Worm (Caenorhabditis elegans): Measurements from ENCODE around the gene F47B10.3.

Gene F47B10.3

DNA sequence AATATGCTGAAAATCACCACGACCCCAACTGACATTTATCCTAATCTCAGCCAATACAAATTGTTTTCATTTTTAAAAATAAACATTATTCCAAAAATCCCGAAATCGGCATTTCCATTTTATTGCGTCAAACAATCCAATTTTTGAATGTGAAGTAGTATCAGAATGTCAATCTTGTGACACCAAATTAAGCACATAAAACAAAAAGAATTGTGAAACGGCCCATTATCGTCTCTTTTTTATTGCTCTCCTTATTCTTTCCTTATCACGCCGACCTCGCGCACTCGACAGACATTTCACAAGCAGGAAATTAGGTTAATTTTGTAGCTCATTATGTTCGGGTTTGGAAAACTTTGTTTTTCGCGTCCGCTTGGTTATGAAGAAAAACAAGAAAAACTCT is 11.5 kb upstream of the F47B10.3 start, which contains the start of gene T21E8.4:
T21E8.4 (plus strand) TSS at position 301 of the 400 bp plus-strand sequence.
- TF ChIP-seq dao-5 (tag; optimal IDR thresholded peaks at IDR 0.05) (no peak), W03F9.2 (tag; optimal IDR thresholded peaks at IDR 0.05) (no peak), him-1 (tag; optimal IDR thresholded peaks at IDR 0.05) (no peak)

DNA sequence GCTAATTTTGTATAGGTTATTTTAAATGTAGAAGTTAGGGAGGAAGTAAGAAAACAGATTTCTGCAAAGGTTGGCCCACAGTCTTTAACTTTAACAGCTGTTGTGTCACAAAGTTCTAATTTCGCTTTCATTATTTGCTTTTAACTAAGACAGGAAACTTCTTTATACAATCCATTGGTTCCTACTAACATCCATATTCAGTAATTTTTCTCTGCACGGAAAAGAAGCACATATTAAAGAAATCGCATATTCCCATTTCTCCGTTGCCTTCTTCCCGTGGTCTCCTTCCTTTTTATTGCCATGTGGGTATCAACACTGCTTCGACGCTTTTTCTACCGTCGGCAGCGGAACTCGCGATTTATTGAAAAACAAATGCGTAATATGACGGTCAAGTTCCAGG is 10.0 kb upstream of the F47B10.3 start, which contains the start of gene T21E8.6:
T21E8.6 (plus strand) TSS at position 301 of the 400 bp plus-strand sequence.
- TF ChIP-seq him-1 (tag; optimal IDR thresholded peaks at IDR 0.05): no peak
- TF ChIP-seq dao-5 (tag; optimal IDR thresholded peaks at IDR 0.05): no peak
- TF ChIP-seq W03F9.2 (tag; optimal IDR thresholded peaks at IDR 0.05): no peak

DNA sequence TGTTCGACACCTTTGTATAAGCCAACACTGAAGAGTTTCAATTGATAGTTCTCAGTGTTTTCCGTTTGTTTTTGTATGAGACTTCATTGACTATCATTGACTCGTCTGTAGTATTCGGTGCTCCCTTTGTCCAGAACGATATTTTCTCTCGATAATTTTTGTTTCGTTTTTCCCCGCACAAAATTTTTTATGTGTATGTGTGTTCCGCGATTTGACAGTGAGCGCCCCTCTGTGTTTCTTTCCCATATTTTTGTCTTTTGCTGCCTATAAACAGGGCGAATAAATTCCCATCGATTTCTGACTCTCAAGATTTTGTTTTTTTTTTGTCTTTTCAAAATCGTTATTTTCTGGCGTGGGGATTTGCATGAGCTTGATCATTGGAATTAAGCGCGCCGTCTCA is 8.8 kb upstream of the F47B10.3 start, which contains the start of gene T21E8.7:
T21E8.7 (plus strand) TSS at position 301 of the 400 bp plus-strand sequence.
- TF ChIP-seq him-1 (tag; optimal IDR thresholded peaks at IDR 0.05) (no peak), W03F9.2 (tag; optimal IDR thresholded peaks at IDR 0.05) (no peak)

DNA sequence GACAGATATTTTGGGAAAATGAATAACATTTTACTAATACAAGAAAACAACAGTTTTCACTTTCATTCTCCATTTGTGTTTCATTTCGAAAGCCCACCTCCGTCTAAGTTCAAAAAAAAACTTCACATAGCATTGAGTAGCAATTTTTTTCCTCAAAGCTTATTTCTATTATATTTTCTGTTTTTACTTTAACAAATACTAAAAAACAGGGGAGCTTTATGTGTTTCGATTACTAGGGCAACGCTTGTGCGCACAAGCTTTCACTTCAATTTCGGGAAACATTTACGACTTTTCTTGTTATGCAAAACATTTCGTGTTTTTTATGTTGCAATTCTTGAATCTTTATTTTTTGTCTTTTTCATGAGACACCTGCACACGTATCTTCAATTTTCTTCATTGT is 6.1 kb upstream of the F47B10.3 start, which contains the start of gene T21E8.5:
T21E8.5 (plus strand) TSS at position 301 of the 400 bp plus-strand sequence.
- TF ChIP-seq W03F9.2 (tag; optimal IDR thresholded peaks at IDR 0.05) (no peak), dao-5 (tag; optimal IDR thresholded peaks at IDR 0.05) (no peak), him-1 (tag; optimal IDR thresholded peaks at IDR 0.05) (no peak)

DNA sequence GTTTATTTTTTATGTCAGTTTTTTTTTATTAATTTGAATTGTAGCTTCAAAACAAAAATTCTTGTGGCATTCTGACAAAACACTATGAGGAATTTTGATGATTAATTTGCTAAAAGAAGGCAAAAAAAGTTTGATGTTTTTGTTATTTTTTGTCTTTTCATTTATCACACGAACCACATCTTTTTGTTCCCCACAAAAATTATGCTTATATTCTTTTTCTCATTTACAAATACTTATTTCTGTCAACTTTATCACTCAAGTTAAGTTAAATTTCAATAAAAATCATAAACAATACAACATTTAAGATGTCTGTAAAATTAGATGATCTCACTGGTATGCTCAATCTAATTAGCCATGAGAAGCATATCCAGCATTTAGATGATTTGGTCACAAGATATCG is 3.8 kb upstream of the F47B10.3 start, which contains the start of gene F47B10.6:
F47B10.6 (plus strand) TSS at position 301 of the 400 bp plus-strand sequence.
- TF ChIP-seq W03F9.2 (tag; optimal IDR thresholded peaks at IDR 0.05): no peak
- no peak for TF ChIP-seq him-1 (tag; optimal IDR thresholded peaks at IDR 0.05)
- TF ChIP-seq dao-5 (tag; optimal IDR thresholded peaks at IDR 0.05): no peak

DNA sequence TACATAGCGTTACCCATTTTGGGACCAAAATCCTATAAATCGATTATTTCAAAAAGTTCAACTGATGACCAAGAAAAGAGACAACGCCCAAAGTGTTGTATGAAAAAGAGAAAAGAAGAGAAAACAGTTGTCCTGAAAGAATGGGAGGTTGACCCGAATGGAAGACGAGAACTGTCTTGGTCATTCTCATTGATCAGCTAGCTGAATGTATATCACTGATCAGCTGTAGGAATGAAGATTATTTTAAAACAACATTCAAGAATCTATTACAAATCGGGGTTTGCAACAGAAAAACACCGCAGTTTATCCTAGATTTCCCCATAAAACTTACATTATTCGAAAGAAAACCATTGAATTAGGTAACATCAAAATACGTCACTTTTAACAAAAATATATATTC is 1.5 kb upstream of the F47B10.3 start, which contains the start of gene F47B10.5:
F47B10.5 (minus strand) TSS at position 101 of the 400 bp plus-strand sequence.
- no peak for TF ChIP-seq him-1 (tag; optimal IDR thresholded peaks at IDR 0.05)
- TF ChIP-seq W03F9.2 (tag; optimal IDR thresholded peaks at IDR 0.05): no peak
- TF ChIP-seq dao-5 (tag; optimal IDR thresholded peaks at IDR 0.05): no peak

DNA sequence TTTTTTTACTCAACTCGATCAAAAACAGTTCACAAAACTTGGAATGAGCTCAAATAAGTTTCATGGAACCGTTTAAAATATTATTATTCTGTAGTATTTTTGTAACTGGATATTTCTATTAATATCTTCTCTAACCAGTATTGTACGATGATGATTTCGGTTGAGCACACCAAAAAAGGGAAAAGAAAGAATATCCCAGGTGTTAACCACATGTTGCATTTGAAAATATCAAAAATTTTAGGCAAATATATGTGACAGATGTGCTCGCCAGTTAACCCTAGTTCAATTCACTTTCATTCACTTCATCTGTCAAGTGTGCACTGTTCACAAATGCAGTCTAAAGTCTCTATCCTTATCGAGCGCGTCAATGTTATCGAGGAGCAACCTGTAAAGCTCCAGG is 1.0 kb upstream of the F47B10.3 start, which contains the start of gene F47B10.4:
F47B10.4 (plus strand) TSS at position 301 of the 400 bp plus-strand sequence.
- TF ChIP-seq him-1 (tag; optimal IDR thresholded peaks at IDR 0.05): no peak
- TF ChIP-seq W03F9.2 (tag; optimal IDR thresholded peaks at IDR 0.05): no peak
- no peak for TF ChIP-seq dao-5 (tag; optimal IDR thresholded peaks at IDR 0.05)

DNA sequence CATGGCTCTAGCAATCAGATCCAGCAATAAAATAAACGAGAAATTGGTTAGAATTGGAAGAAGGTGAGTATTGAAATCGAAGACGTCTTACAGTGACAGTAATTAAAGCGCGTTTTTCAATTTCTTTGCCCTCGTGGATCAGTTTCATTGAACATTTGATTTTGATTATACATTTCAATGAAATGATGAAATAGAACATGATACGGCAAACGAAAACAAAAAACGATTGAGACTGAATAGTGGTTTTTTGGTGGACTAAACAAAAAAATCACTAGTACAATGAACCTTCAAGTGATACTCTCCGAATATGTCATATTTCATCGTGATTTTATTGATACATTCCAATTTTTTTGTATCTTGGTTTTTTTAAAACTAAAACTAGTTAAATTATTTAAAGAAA is 4.5 kb downstream of the F47B10.3 start, which contains the start of gene haly-1:
haly-1 (minus strand) TSS at position 101 of the 400 bp plus-strand sequence.
- no peak for TF ChIP-seq dao-5 (tag; optimal IDR thresholded peaks at IDR 0.05)

DNA sequence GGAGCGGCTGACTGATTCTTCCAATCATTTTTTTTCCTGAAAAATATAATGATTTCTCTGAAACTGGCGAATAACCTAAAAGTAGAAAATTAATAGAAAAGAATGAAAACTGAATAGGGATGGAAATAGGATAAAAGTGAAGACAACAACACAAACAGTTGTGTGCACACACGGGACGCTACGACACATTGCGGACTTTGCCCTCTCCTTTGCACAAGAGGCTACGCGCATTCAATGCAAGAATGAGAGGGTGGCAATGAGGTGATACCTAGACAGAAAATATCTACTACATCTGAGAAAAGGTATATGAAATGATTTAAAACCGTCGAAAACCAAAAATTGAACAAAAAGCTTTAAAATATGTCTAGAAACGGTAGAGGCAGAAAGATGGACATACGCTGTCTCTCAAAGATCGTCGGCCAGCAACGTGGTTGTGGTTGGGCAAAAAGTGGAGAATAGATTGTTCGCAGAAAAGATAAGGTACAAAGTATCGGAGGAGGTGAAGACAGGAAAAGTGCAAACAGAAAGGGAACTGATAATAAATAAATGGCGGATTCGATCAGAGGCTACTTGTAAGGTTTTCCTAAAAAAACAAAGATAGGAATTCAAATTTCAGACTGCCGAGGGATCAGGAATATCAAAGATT is 8.2 kb downstream of the F47B10.3 start, which contains the start of gene suca-1:
suca-1 (minus strand) TSS at position 36 of the 646 bp plus-strand sequence.
- TF ChIP-seq W03F9.2 (tag; optimal IDR thresholded peaks at IDR 0.05): no peak
- TF ChIP-seq dao-5 (tag; optimal IDR thresholded peaks at IDR 0.05): no peak
- no peak for TF ChIP-seq him-1 (tag; optimal IDR thresholded peaks at IDR 0.05)

DNA sequence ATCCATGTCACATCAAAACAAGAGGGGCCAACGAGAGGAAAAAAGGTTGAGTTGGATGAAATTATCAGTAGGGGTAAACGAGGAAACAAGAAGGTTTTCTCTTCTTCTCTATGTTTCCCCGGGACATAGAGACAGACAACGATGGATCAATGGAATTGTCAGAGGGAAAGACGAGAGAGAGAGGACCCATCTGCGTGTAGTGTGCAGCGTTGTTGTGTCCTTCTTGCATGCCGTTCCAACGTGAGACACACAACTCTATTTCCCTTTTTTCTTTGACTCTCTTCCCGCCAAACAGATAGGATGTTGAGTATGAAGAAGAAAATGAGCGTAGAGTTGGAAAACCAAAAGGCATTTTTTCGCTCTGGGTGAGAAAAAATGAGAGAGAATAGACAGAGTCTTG is 9.0 kb downstream of the F47B10.3 start:
- no peak for TF ChIP-seq dao-5 (tag; optimal IDR thresholded peaks at IDR 0.05)
- TF ChIP-seq W03F9.2 (tag; optimal IDR thresholded peaks at IDR 0.05): no peak
- no peak for TF ChIP-seq him-1 (tag; optimal IDR thresholded peaks at IDR 0.05)

DNA sequence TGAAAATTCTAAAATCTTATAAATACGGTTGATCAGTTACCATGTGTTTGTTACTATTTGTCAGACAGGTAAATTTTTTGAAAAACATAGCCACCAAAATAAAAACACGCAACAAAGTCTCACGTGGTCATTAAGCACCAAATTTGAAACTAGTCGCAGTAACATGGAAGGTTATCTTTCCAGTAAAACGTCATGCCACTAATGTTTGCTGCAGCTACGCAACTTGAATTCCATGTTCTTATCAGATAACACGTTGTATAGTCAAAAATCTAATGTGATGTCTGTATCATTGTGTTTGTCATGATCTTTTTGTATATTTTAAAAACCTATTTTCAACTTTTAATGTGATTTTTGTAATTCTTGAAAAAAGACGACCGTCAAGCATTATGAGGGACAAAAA is 9.8 kb downstream of the F47B10.3 start:
- no peak for TF ChIP-seq dao-5 (tag; optimal IDR thresholded peaks at IDR 0.05)
- no peak for TF ChIP-seq W03F9.2 (tag; optimal IDR thresholded peaks at IDR 0.05)
- no peak for TF ChIP-seq him-1 (tag; optimal IDR thresholded peaks at IDR 0.05)

DNA sequence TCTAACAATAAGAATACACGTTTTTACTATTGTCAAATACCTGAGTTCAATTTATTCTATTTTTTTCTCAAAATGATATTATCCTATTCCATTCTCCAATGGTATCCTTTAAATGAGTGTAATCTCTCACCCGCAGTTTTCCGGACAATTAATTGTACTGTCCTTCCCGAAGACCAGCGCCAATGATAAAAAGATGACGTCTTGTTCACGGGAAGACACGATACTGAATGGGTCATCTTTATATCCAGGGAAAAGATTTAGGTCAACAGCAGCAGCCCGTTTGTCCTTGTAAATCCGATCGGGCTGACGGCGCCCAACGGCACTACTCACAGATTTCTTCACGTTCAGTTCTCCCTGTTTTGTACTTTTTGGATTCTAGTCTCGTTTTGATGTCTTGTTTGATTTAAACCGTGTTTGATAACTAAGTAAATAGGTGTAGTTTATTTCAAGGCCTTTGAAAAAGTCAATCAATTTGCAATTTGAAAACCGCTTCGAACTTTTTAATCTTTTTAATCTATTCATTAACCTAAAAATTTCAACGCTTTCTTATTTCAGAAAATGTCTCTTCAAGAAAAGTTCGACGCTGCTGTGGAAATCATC is 10.8 kb downstream of the F47B10.3 start, which contains the start of gene acbp-3:
acbp-3 (plus strand) TSS at position 550 of the 600 bp plus-strand sequence.
- TF ChIP-seq him-1 (tag; optimal IDR thresholded peaks at IDR 0.05) (no peak), W03F9.2 (tag; optimal IDR thresholded peaks at IDR 0.05) (no peak), dao-5 (tag; optimal IDR thresholded peaks at IDR 0.05) (no peak)

DNA sequence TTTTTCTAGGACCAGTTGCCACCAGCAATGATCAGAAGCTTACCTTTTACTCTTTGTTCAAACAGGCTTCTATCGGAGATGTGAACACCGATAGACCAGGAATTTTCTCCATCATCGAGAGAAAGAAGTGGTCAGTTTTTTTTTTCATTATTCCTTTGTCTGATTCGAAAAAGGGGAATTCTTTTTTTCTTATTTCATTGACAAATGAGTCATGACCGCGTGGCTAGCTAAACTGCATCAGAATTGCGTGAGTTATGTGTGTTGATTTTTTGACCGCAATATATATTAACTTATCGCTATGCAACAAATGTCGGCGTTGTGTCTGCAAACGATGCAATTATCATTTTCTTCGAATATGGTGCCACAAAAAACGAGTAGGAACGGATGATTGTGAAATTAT is 11.4 kb downstream of the F47B10.3 start:
- no peak for TF ChIP-seq W03F9.2 (tag; optimal IDR thresholded peaks at IDR 0.05)
- no peak for TF ChIP-seq him-1 (tag; optimal IDR thresholded peaks at IDR 0.05)
- no peak for TF ChIP-seq dao-5 (tag; optimal IDR thresholded peaks at IDR 0.05)

DNA sequence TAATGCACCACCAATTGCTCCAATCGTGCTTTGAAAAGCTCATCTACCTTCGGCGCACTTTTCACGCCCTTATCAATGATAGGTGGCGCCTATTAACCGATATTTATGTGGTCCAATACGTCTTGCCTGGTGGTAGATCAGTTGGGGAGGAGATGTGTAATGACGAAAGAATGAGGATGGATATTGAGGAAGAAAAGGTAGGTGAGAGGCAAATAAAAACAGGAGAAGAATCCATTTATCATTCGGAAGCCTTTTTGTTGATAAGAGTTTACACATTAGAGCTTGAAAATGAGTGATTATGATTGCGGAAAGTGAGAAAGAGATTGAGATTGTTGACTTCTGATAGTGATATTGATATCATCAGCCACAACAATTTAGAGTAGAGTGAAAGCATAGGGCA is 15.4 kb downstream of the F47B10.3 start:
- TF ChIP-seq him-1 (tag; optimal IDR thresholded peaks at IDR 0.05) (no peak), dao-5 (tag; optimal IDR thresholded peaks at IDR 0.05) (no peak), W03F9.2 (tag; optimal IDR thresholded peaks at IDR 0.05) (no peak)

Measured in whole organism, L4/young adult.